Worm (Caenorhabditis elegans) whole organism, L4 larva: ENCODE data around the gene C18A3.11.

Experiments used
- F49E8.2 ChIP-seq: sonication (generic microtip); optimal IDR thresholded peaks from 2 replicates; lab custom pipeline; 2016; ENCODE audit warnings: missing compliant biosample characterization, mild to moderate bottlenecking, missing genetic modification characterization, borderline replicate concordance
- aha-1 ChIP-seq: fragments of 150-350 bp; peaks from one replicate; lab custom pipeline; 2014; ENCODE audit warnings: missing biosample characterization, missing genetic modification characterization
- ces-1 ChIP-seq: fragments of 150-350 bp; sonication (generic microtip); optimal IDR thresholded peaks from 4 replicates; lab custom pipeline; 2014; ENCODE audit warnings: missing biosample characterization, missing genetic modification reagents, missing genetic modification characterization
- ctbp-1 ChIP-seq: fragments of 200-800 bp; sonication (Bioruptor generic); IDR thresholded peaks from 2 replicates; pipeline ENCODE4 v1.3.6; 2022; ENCODE audit warnings: missing genetic modification reagents, missing genetic modification characterization, missing compliant biosample characterization
- daf-12 ChIP-seq: fragments of 150-350 bp; optimal IDR thresholded peaks from 2 replicates; lab custom pipeline; 2014; ENCODE audit warnings: missing biosample characterization, missing genetic modification reagents, missing genetic modification characterization
- egl-27 ChIP-seq: sonication (generic microtip); optimal IDR thresholded peaks from 3 replicates; lab custom pipeline; 2017; ENCODE audit warnings: missing biosample characterization, missing genetic modification reagents, missing genetic modification characterization
- gei-8 ChIP-seq: fragments of 200-800 bp; sonication (Bioruptor generic); optimal IDR thresholded peaks from 2 replicates; lab custom pipeline; 2018; ENCODE audit warnings: mild to moderate bottlenecking, missing genetic modification characterization, missing compliant biosample characterization
- lin-39 ChIP-seq: fragments of 150-350 bp; optimal IDR thresholded peaks from 2 replicates; lab custom pipeline; 2014; ENCODE audit warnings: missing biosample characterization, missing genetic modification reagents, missing genetic modification characterization
- nhr-237 ChIP-seq: sonication (generic microtip); optimal IDR thresholded peaks from 2 replicates; lab custom pipeline; 2017; ENCODE audit warnings: missing biosample characterization, missing genetic modification characterization
- pqm-1 ChIP-seq: sonication (generic microtip); optimal IDR thresholded peaks from 2 replicates; lab custom pipeline; 2017; ENCODE audit warnings: missing biosample characterization, missing genetic modification characterization
- saeg-2 ChIP-seq: fragments of 200-800 bp; sonication (Bioruptor generic); IDR thresholded peaks from 2 replicates; pipeline ENCODE4 v1.3.6; 2022; ENCODE audit warnings: missing genetic modification reagents, missing genetic modification characterization, missing compliant biosample characterization
- sdz-12 ChIP-seq: fragments of 200-800 bp; sonication (Bioruptor generic); optimal IDR thresholded peaks from 2 replicates; lab custom pipeline; 2018; ENCODE audit warnings: mild to moderate bottlenecking, missing genetic modification characterization, missing compliant biosample characterization
- snpc-4 ChIP-seq: fragments of 150-350 bp; optimal IDR thresholded peaks from 2 replicates; lab custom pipeline; 2014; ENCODE audit warnings: missing biosample characterization, missing genetic modification characterization
- unc-130 ChIP-seq: sonication (generic microtip); optimal IDR thresholded peaks from 2 replicates; lab custom pipeline; 2016; ENCODE audit warnings: missing genetic modification reagents, missing genetic modification characterization, missing compliant biosample characterization

ce11 chrII:5749733-5750238 is 19.0 kb downstream of the C18A3.11 start, which contains the start of gene ifb-2:
- no peak for TF ChIP-seq ces-1 (GFP tag; lab: Kevin White, UChicago)
- no peak for TF ChIP-seq unc-130
- TF ChIP-seq aha-1 (tag; lab: Kevin White, UChicago): no peak
- TF ChIP-seq egl-27: no peak
- no peak for TF ChIP-seq gei-8 (GFP tag; lab: Kevin White, UChicago)
- TF ChIP-seq ctbp-1: no peak
- no peak for TF ChIP-seq snpc-4 (tag; lab: Kevin White, UChicago)
- TF ChIP-seq pqm-1: peak; percentile 94
- no peak for TF ChIP-seq lin-39
- TF ChIP-seq saeg-2 (GFP tag; lab: Robert Waterston, UW): no peak
- no peak for TF ChIP-seq daf-12 (tag; lab: Kevin White, UChicago)
- no peak for TF ChIP-seq nhr-237
- no peak for TF ChIP-seq sdz-12 (GFP tag; lab: Kevin White, UChicago)
- TF ChIP-seq F49E8.2: no peak
